Worm (Caenorhabditis elegans): ENCODE measurements around the gene F07C3.16.

Gene F07C3.16

ce11 chrV:9282110-9282509 lies 24.7 kb upstream of the F07C3.16 start, which contains the start of gene hlh-10:
Gene hlh-10 (minus strand): TSS chrV:9282210.
- TF ChIP-seq hmbx-1 (tag; optimal IDR thresholded peaks at IDR 0.05), result no peak
- no peak for TF ChIP-seq scrt-1 (GFP tag; IDR thresholded peaks at IDR 0.05)
- no peak for TF ChIP-seq ets-7 (tag; optimal IDR thresholded peaks at IDR 0.05)
- TF ChIP-seq sea-1 (GFP tag; conservative IDR thresholded peaks at IDR 0.05), result no peak
- no peak for TF ChIP-seq tra-4 (tag; optimal IDR thresholded peaks at IDR 0.05)
- TF ChIP-seq ceh-13 (GFP tag; optimal IDR thresholded peaks at IDR 0.05), result no peak
- TF ChIP-seq B0310.2 (tag; optimal IDR thresholded peaks at IDR 0.05), result no peak
- no peak for TF ChIP-seq tbx-11 (GFP tag; IDR thresholded peaks at IDR 0.05)
- no peak for TF ChIP-seq hnd-1 (tag; optimal IDR thresholded peaks at IDR 0.05)
- no peak for TF ChIP-seq ama-1 (optimal IDR thresholded peaks at IDR 0.05)
- no peak for TF ChIP-seq F13C5.2 (tag; optimal IDR thresholded peaks at IDR 0.05)
- no peak for TF ChIP-seq tbx-37 (GFP tag; conservative IDR thresholded peaks at IDR 0.05)
- no peak for TF ChIP-seq flt-1 (GFP tag; IDR thresholded peaks at IDR 0.05)
- no peak for TF ChIP-seq aly-1 (tag; optimal IDR thresholded peaks at IDR 0.05)
- no peak for TF ChIP-seq ceh-36 (tag; optimal IDR thresholded peaks at IDR 0.05)
- TF ChIP-seq hmg-4 (GFP tag; optimal IDR thresholded peaks at IDR 0.05), result no peak
- TF ChIP-seq pes-1 (GFP tag; IDR thresholded peaks at IDR 0.05), result no peak

ce11 chrV:9274127-9275042 lies 17.0 kb upstream of the F07C3.16 start:
- no peak for TF ChIP-seq aly-1 (tag; optimal IDR thresholded peaks at IDR 0.05)
- TF ChIP-seq hmbx-1 (tag; optimal IDR thresholded peaks at IDR 0.05), result no peak
- no peak for TF ChIP-seq B0310.2 (tag; optimal IDR thresholded peaks at IDR 0.05)
- TF ChIP-seq tra-4 (tag; optimal IDR thresholded peaks at IDR 0.05), result no peak
- TF ChIP-seq hnd-1 (tag; optimal IDR thresholded peaks at IDR 0.05), result no peak
- no peak for TF ChIP-seq tbx-37 (GFP tag; conservative IDR thresholded peaks at IDR 0.05)
- no peak for TF ChIP-seq tbx-11 (GFP tag; IDR thresholded peaks at IDR 0.05)
- TF ChIP-seq ceh-36 (tag; optimal IDR thresholded peaks at IDR 0.05), result no peak
- no peak for TF ChIP-seq F13C5.2 (tag; optimal IDR thresholded peaks at IDR 0.05)
- no peak for TF ChIP-seq scrt-1 (GFP tag; IDR thresholded peaks at IDR 0.05)
- TF ChIP-seq sea-1 (GFP tag; conservative IDR thresholded peaks at IDR 0.05), result no peak
- TF ChIP-seq ama-1 (optimal IDR thresholded peaks at IDR 0.05), result no peak
- no peak for TF ChIP-seq hmg-4 (GFP tag; optimal IDR thresholded peaks at IDR 0.05)
- no peak for TF ChIP-seq ceh-13 (GFP tag; optimal IDR thresholded peaks at IDR 0.05)
- TF ChIP-seq flt-1 (GFP tag; IDR thresholded peaks at IDR 0.05), result no peak
- no peak for TF ChIP-seq pes-1 (GFP tag; IDR thresholded peaks at IDR 0.05)
- no peak for TF ChIP-seq ets-7 (tag; optimal IDR thresholded peaks at IDR 0.05)

ce11 chrV:9273587-9273986 lies 16.2 kb upstream of the F07C3.16 start:
- TF ChIP-seq hmg-4 (GFP tag; optimal IDR thresholded peaks at IDR 0.05), result peak; percentile 69
- TF ChIP-seq ets-7 (tag; optimal IDR thresholded peaks at IDR 0.05), result no peak
- TF ChIP-seq tra-4 (tag; optimal IDR thresholded peaks at IDR 0.05), result no peak
- TF ChIP-seq aly-1 (tag; optimal IDR thresholded peaks at IDR 0.05), result no peak

- no peak for TF ChIP-seq sea-1 (GFP tag; conservative IDR thresholded peaks at IDR 0.05)
- TF ChIP-seq scrt-1 (GFP tag; IDR thresholded peaks at IDR 0.05), result no peak
- no peak for TF ChIP-seq tbx-11 (GFP tag; IDR thresholded peaks at IDR 0.05)
- TF ChIP-seq ceh-13 (GFP tag; optimal IDR thresholded peaks at IDR 0.05), result no peak
- TF ChIP-seq flt-1 (GFP tag; IDR thresholded peaks at IDR 0.05), result no peak
- TF ChIP-seq aly-1 (tag; optimal IDR thresholded peaks at IDR 0.05), result no peak
- TF ChIP-seq pes-1 (GFP tag; IDR thresholded peaks at IDR 0.05), result no peak
- TF ChIP-seq tra-4 (tag; optimal IDR thresholded peaks at IDR 0.05), result no peak
- no peak for TF ChIP-seq ceh-36 (tag; optimal IDR thresholded peaks at IDR 0.05)
- TF ChIP-seq hnd-1 (tag; optimal IDR thresholded peaks at IDR 0.05), result no peak
- TF ChIP-seq hmbx-1 (tag; optimal IDR thresholded peaks at IDR 0.05), result no peak
- TF ChIP-seq B0310.2 (tag; optimal IDR thresholded peaks at IDR 0.05), result no peak
These were observed 15.3 kb upstream of the F07C3.16 start for ce11 chrV:9272624-9273023.

DNA sequence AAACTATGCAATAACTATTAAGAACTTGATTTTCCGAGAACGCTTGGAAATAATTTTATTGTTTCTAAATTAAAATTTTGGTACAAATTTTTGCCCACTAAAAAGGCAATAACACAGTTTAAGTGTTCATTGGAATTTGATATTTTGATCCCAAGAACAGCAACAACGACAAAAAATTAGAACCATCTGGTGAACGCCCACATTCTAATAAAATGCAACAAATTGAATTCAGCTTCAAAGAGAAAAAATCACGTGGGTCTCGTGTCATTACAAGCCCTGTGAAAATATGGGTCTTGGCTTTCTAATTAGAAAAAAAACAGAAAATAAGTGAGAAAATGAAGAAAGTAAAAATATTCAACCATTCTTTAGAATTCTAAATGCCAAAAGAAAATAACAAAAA lies 14.5 kb upstream of the F07C3.16 start:
- TF ChIP-seq ceh-36 (tag; optimal IDR thresholded peaks at IDR 0.05) (no peak), ets-7 (tag; optimal IDR thresholded peaks at IDR 0.05) (no peak)

- no peak for TF ChIP-seq tra-4 (tag; optimal IDR thresholded peaks at IDR 0.05)
- TF ChIP-seq ama-1 (optimal IDR thresholded peaks at IDR 0.05), result no peak
- no peak for TF ChIP-seq ceh-36 (tag; optimal IDR thresholded peaks at IDR 0.05)
- TF ChIP-seq ets-7 (tag; optimal IDR thresholded peaks at IDR 0.05), result no peak
- TF ChIP-seq hmbx-1 (tag; optimal IDR thresholded peaks at IDR 0.05), result no peak
- no peak for TF ChIP-seq scrt-1 (GFP tag; IDR thresholded peaks at IDR 0.05)
- no peak for TF ChIP-seq pes-1 (GFP tag; IDR thresholded peaks at IDR 0.05)
- TF ChIP-seq aly-1 (tag; optimal IDR thresholded peaks at IDR 0.05), result no peak
- TF ChIP-seq tbx-37 (GFP tag; conservative IDR thresholded peaks at IDR 0.05), result no peak
- no peak for TF ChIP-seq F13C5.2 (tag; optimal IDR thresholded peaks at IDR 0.05)
- TF ChIP-seq tbx-11 (GFP tag; IDR thresholded peaks at IDR 0.05), result no peak
- no peak for TF ChIP-seq hnd-1 (tag; optimal IDR thresholded peaks at IDR 0.05)
- TF ChIP-seq ceh-13 (GFP tag; optimal IDR thresholded peaks at IDR 0.05), result no peak
- no peak for TF ChIP-seq B0310.2 (tag; optimal IDR thresholded peaks at IDR 0.05)
- TF ChIP-seq hmg-4 (GFP tag; optimal IDR thresholded peaks at IDR 0.05), result no peak
- TF ChIP-seq sea-1 (GFP tag; conservative IDR thresholded peaks at IDR 0.05), result no peak
- TF ChIP-seq flt-1 (GFP tag; IDR thresholded peaks at IDR 0.05), result no peak
These were observed 13.1 kb upstream of the F07C3.16 start for ce11 chrV:9270442-9270841.

- no peak for TF ChIP-seq flt-1 (GFP tag; IDR thresholded peaks at IDR 0.05)
These were observed 10.8 kb upstream of the F07C3.16 start for ce11 chrV:9268202-9268601.

DNA sequence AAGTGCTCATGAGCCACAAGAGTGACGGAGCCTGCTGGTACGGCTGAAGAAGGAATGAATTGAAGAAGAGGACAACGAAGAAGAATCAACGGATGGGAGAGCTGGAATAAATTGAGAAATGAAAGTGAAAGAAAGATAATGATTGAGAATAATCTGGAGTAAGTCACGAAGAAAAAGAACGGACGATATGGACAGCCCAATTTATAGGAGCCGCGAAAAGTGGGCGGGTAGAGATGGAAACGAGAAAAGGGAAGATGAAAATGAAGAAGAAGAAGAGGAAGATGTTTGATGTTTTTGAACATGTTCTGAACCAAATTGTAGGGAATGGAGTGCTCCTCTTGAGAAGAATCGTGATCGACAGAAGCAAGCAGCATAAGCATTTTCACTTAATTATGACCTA lies 9.0 kb upstream of the F07C3.16 start, which contains the start of gene slc-17.7:
slc-17.7 (minus strand) TSS at position 101 of the 400 bp plus-strand sequence.
- no peak for TF ChIP-seq B0310.2 (tag; optimal IDR thresholded peaks at IDR 0.05)
- no peak for TF ChIP-seq ets-7 (tag; optimal IDR thresholded peaks at IDR 0.05)
- TF ChIP-seq hmbx-1 (tag; optimal IDR thresholded peaks at IDR 0.05), result no peak
- TF ChIP-seq hmg-4 (GFP tag; optimal IDR thresholded peaks at IDR 0.05), result no peak
- no peak for TF ChIP-seq flt-1 (GFP tag; IDR thresholded peaks at IDR 0.05)
- TF ChIP-seq ceh-13 (GFP tag; optimal IDR thresholded peaks at IDR 0.05), result no peak
- TF ChIP-seq aly-1 (tag; optimal IDR thresholded peaks at IDR 0.05), result no peak
- no peak for TF ChIP-seq sea-1 (GFP tag; conservative IDR thresholded peaks at IDR 0.05)
- TF ChIP-seq hnd-1 (tag; optimal IDR thresholded peaks at IDR 0.05), result no peak
- TF ChIP-seq ceh-36 (tag; optimal IDR thresholded peaks at IDR 0.05), result no peak

Data from whole organism, early embryonic.